Worm (Caenorhabditis elegans) whole organism, L1 larva: ENCODE results near the gene sod-1.
A peak's percentile ranks its signal among the peaks of the same experiment; 100 is the strongest.

ENCODE experiments used
- C04F5.9 ChIP-seq: sonication (generic microtip); optimal IDR thresholded peaks from 2 replicates; lab custom pipeline; 2016; ENCODE audit warnings: missing genetic modification characterization, missing compliant biosample characterization
- C16A3.4 ChIP-seq: fragments of 150-350 bp; optimal IDR thresholded peaks from 2 replicates; lab custom pipeline; 2014; ENCODE audit warnings: missing biosample characterization, missing genetic modification characterization
- aha-1 ChIP-seq: fragments of 150-350 bp; optimal IDR thresholded peaks from 2 replicates; lab custom pipeline; 2014; ENCODE audit warnings: missing biosample characterization, missing genetic modification characterization
- alr-1 ChIP-seq: fragments of 200-800 bp; sonication (Bioruptor generic); optimal IDR thresholded peaks from 2 replicates; lab custom pipeline; 2018; ENCODE audit warnings: borderline replicate concordance, mild to moderate bottlenecking, missing genetic modification characterization, missing compliant biosample characterization
- aly-2 ChIP-seq: fragments of 150-350 bp; optimal IDR thresholded peaks from 2 replicates; lab custom pipeline; 2014; ENCODE audit warnings: missing biosample characterization, missing genetic modification characterization
- dsc-1 ChIP-seq: sonication (generic microtip); optimal IDR thresholded peaks from 2 replicates; lab custom pipeline; 2016; ENCODE audit warnings: mild to moderate bottlenecking, missing genetic modification characterization, missing compliant biosample characterization
- efl-1 ChIP-seq, 4 experiments: fragments of 150-350 bp; optimal IDR thresholded peaks in 3 of 4; peaks in 1 of 4; 1 replicate in 1 of 4; 2 replicates in 3 of 4; lab custom pipeline; 2014; ENCODE audit warnings: missing biosample characterization in 2 of 4, missing genetic modification characterization in 2 of 4, missing genetic modification reagents in 2 of 4
- egl-27 ChIP-seq, 2 experiments: fragments of 150-350 bp in 1 of 2; sonication (generic microtip); optimal IDR thresholded peaks; 3 replicates each; lab custom pipeline; 2017 to 2018; ENCODE audit warnings: missing biosample characterization in 2 of 2, missing genetic modification characterization in 2 of 2, missing genetic modification reagents in 2 of 2
- elt-2 ChIP-seq: sonication (generic microtip); optimal IDR thresholded peaks from 2 replicates; lab custom pipeline; 2016; ENCODE audit warnings: missing genetic modification characterization, mild to moderate bottlenecking, inconsistent platforms, missing compliant biosample characterization, missing genetic modification reagents
- elt-3 ChIP-seq, 6 experiments: fragments of 150-350 bp in 1 of 6; sonication (generic microtip); optimal IDR thresholded peaks; 2 replicates each; lab custom pipeline; 2017 to 2018; ENCODE audit warnings: missing biosample characterization in 6 of 6, missing genetic modification characterization in 6 of 6, inconsistent platforms in 1 of 6
- ets-5 ChIP-seq: fragments of 200-800 bp; sonication (Bioruptor generic); IDR thresholded peaks from 2 replicates; pipeline ENCODE4 v1.3.6; 2022; ENCODE audit warnings: missing genetic modification characterization, missing compliant biosample characterization
- fkh-4 ChIP-seq: sonication (generic microtip); optimal IDR thresholded peaks from 2 replicates; lab custom pipeline; 2016; ENCODE audit warnings: missing compliant biosample characterization, missing genetic modification characterization, borderline replicate concordance
- fos-1 ChIP-seq: fragments of 150-350 bp; optimal IDR thresholded peaks from 2 replicates; lab custom pipeline; 2014; ENCODE audit warnings: missing biosample characterization, missing genetic modification characterization
- hlh-17 ChIP-seq: fragments of 200-800 bp; sonication (Bioruptor generic); optimal IDR thresholded peaks from 2 replicates; lab custom pipeline; 2018; ENCODE audit warnings: missing genetic modification characterization, mild to moderate bottlenecking, missing compliant biosample characterization, moderate library complexity, borderline replicate concordance
- hlh-4 ChIP-seq: sonication (generic microtip); optimal IDR thresholded peaks from 2 replicates; lab custom pipeline; 2016; ENCODE audit warnings: mild to moderate bottlenecking, missing genetic modification characterization, missing compliant biosample characterization
- isw-1 ChIP-seq: fragments of 200-800 bp; sonication (Bioruptor generic); IDR thresholded peaks from 2 replicates; pipeline ENCODE4 v1.3.6; 2022; ENCODE audit warnings: missing genetic modification characterization, missing compliant biosample characterization
- jun-1 ChIP-seq: fragments of 150-350 bp; optimal IDR thresholded peaks from 2 replicates; lab custom pipeline; 2014; ENCODE audit warnings: missing biosample characterization, missing genetic modification reagents, missing genetic modification characterization
- lin-13 ChIP-seq: fragments of 150-350 bp; optimal IDR thresholded peaks from 2 replicates; lab custom pipeline; 2014; ENCODE audit warnings: missing biosample characterization, missing genetic modification reagents, missing genetic modification characterization
- lin-14 ChIP-seq: fragments of 200-800 bp; sonication (Bioruptor generic); optimal IDR thresholded peaks from 2 replicates; lab custom pipeline; 2018; ENCODE audit warnings: mild to moderate bottlenecking, missing genetic modification characterization, moderate library complexity, missing compliant biosample characterization
- lsy-2 ChIP-seq, 2 experiments: fragments of 150-350 bp; optimal IDR thresholded peaks; 2 replicates each; lab custom pipeline; 2014; ENCODE audit warnings: missing biosample characterization in 2 of 2, missing genetic modification characterization in 2 of 2
- mdl-1 ChIP-seq, 2 experiments: fragments of 150-350 bp; optimal IDR thresholded peaks; 2 replicates each; lab custom pipeline; 2014 to 2017; ENCODE audit warnings: missing biosample characterization in 2 of 2, missing genetic modification characterization in 2 of 2, inconsistent platforms in 1 of 2
- mef-2 ChIP-seq: fragments of 150-350 bp; optimal IDR thresholded peaks from 2 replicates; lab custom pipeline; 2014; ENCODE audit warnings: missing biosample characterization, missing genetic modification characterization
- nhr-11 ChIP-seq: fragments of 150-350 bp; optimal IDR thresholded peaks from 2 replicates; lab custom pipeline; 2014; ENCODE audit warnings: missing biosample characterization, missing genetic modification characterization
- nhr-12 ChIP-seq: sonication (generic microtip); optimal IDR thresholded peaks from 2 replicates; lab custom pipeline; 2017; ENCODE audit warnings: missing biosample characterization, missing genetic modification characterization
- nhr-19 ChIP-seq: fragments of 200-800 bp; sonication (Bioruptor generic); conservative IDR thresholded peaks from 2 replicates; pipeline ENCODE4 v1.3.6; 2022; ENCODE audit warnings: missing genetic modification characterization, missing compliant biosample characterization
- nhr-20 ChIP-seq: sonication (generic microtip); optimal IDR thresholded peaks from 2 replicates; lab custom pipeline; 2016; ENCODE audit warnings: mild to moderate bottlenecking, missing genetic modification characterization, missing compliant biosample characterization
- nhr-237 ChIP-seq: fragments of 150-350 bp; optimal IDR thresholded peaks from 2 replicates; lab custom pipeline; 2014; ENCODE audit warnings: missing biosample characterization, missing genetic modification characterization
- nhr-28 ChIP-seq: fragments of 150-350 bp; optimal IDR thresholded peaks from 2 replicates; lab custom pipeline; 2014; ENCODE audit warnings: missing biosample characterization, missing genetic modification characterization
- nhr-71 ChIP-seq: sonication (generic microtip); optimal IDR thresholded peaks from 2 replicates; lab custom pipeline; 2016; ENCODE audit warnings: mild to moderate bottlenecking, missing genetic modification characterization, moderate library complexity, missing compliant biosample characterization
- nhr-77 ChIP-seq: fragments of 150-350 bp; optimal IDR thresholded peaks from 2 replicates; lab custom pipeline; 2014; ENCODE audit warnings: missing biosample characterization, missing genetic modification characterization
- nhr-84 ChIP-seq: sonication (generic microtip); optimal IDR thresholded peaks from 2 replicates; lab custom pipeline; 2017; ENCODE audit warnings: missing biosample characterization, missing genetic modification characterization
- nhr-90 ChIP-seq: sonication (generic microtip); optimal IDR thresholded peaks from 2 replicates; lab custom pipeline; 2016; ENCODE audit warnings: mild to moderate bottlenecking, missing genetic modification characterization, missing compliant biosample characterization; ENCODE audit not compliant: poor library complexity
- pax-3 ChIP-seq: fragments of 200-800 bp; sonication (Bioruptor generic); optimal IDR thresholded peaks from 2 replicates; lab custom pipeline; 2018; ENCODE audit warnings: mild to moderate bottlenecking, missing genetic modification characterization, moderate library complexity, missing compliant biosample characterization
- pqm-1 ChIP-seq: sonication (generic microtip); optimal IDR thresholded peaks from 3 replicates; lab custom pipeline; 2017; ENCODE audit warnings: missing biosample characterization, missing genetic modification characterization
- skn-1 ChIP-seq: fragments of 150-350 bp; optimal IDR thresholded peaks from 2 replicates; lab custom pipeline; 2014; ENCODE audit warnings: missing biosample characterization, missing genetic modification characterization
- snu-23 ChIP-seq: sonication (generic microtip); optimal IDR thresholded peaks from 2 replicates; lab custom pipeline; 2016; ENCODE audit warnings: missing genetic modification characterization, missing compliant biosample characterization
- sox-4 ChIP-seq: sonication (generic microtip); optimal IDR thresholded peaks from 2 replicates; lab custom pipeline; 2016; ENCODE audit warnings: missing genetic modification characterization, missing compliant biosample characterization
- sup-37 ChIP-seq: fragments of 200-800 bp; sonication (Bioruptor generic); optimal IDR thresholded peaks from 2 replicates; lab custom pipeline; 2018; ENCODE audit warnings: mild to moderate bottlenecking, missing genetic modification characterization, missing compliant biosample characterization
- swsn-7 ChIP-seq: sonication (generic microtip); optimal IDR thresholded peaks from 2 replicates; lab custom pipeline; 2016; ENCODE audit warnings: missing genetic modification characterization, missing compliant biosample characterization
- tbx-2 ChIP-seq: sonication (generic microtip); optimal IDR thresholded peaks from 2 replicates; lab custom pipeline; 2016; ENCODE audit warnings: missing genetic modification characterization, missing compliant biosample characterization
- tlp-1 ChIP-seq: fragments of 150-350 bp; optimal IDR thresholded peaks from 2 replicates; lab custom pipeline; 2014; ENCODE audit warnings: missing biosample characterization, missing genetic modification characterization
- unc-62 ChIP-seq: fragments of 150-350 bp; optimal IDR thresholded peaks from 2 replicates; lab custom pipeline; 2014; ENCODE audit warnings: missing biosample characterization, missing genetic modification reagents, missing genetic modification characterization
- vab-15 ChIP-seq: sonication (generic microtip); optimal IDR thresholded peaks from 2 replicates; lab custom pipeline; 2017; ENCODE audit warnings: missing genotype, mild to moderate bottlenecking, missing genetic modification characterization, missing compliant biosample characterization
- zag-1 ChIP-seq: fragments of 150-350 bp; optimal IDR thresholded peaks from 2 replicates; lab custom pipeline; 2014; ENCODE audit warnings: missing biosample characterization, missing genetic modification characterization
- zip-4 ChIP-seq: fragments of 200-800 bp; sonication (Bioruptor generic); optimal IDR thresholded peaks from 2 replicates; lab custom pipeline; 2018; ENCODE audit warnings: mild to moderate bottlenecking, missing genetic modification characterization, moderate library complexity, missing compliant biosample characterization
- ztf-11 ChIP-seq, 2 experiments: sonication (generic microtip); optimal IDR thresholded peaks; 2 replicates each; lab custom pipeline; 2016 to 2017; ENCODE audit warnings: missing genetic modification characterization in 2 of 2, missing biosample characterization in 1 of 2, missing compliant biosample characterization in 1 of 2
- ztf-4 ChIP-seq: fragments of 150-350 bp; optimal IDR thresholded peaks from 2 replicates; lab custom pipeline; 2014; ENCODE audit warnings: missing biosample characterization, missing genetic modification characterization

Gene sod-1

DNA sequence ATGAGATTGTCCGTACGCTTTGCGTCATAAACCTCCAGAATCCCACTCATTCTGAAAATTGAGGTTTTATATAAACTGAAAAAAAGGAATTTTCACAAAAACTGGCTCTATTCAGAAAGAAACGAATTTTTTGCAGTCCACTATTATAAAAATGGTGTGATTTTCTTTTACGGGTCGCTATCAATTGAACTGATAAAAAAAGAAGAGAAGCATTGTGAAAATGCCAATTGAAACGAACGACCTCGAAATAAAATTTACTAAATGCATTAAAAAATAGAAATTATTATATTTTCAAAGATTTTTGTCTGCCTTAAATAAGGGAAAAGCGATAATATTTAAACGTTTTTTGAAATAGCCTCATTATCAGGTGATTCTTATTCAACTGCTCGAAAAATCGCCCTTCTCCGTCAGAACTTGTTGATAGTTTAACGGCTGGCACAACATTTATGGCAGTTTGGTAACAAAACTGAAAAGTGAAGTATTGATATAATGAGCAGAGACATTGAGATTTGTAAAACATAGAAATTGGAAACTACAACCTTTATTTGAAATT lies 1.4 kb downstream of the sod-1 start, which contains the start of gene art-1:
Gene art-1 (minus strand): TSS at position 51 of the 553 bp plus-strand sequence.
- TF ChIP-seq efl-1 (optimal IDR thresholded peaks at IDR 0.05; lab: Kevin White, UChicago) (no peak), efl-1 (GFP tag; optimal IDR thresholded peaks at IDR 0.05 in 1 of 2; lab: Kevin White, UChicago) (peak in 1 of 2 experiments; percentile 64), elt-3 (tag; optimal IDR thresholded peaks at IDR 0.05; lab: Kevin White, UChicago) (no peak), nhr-71 (peak; percentile 1), elt-2 (tag; lab: Kevin White, UChicago) (peak; percentile 26)

DNA sequence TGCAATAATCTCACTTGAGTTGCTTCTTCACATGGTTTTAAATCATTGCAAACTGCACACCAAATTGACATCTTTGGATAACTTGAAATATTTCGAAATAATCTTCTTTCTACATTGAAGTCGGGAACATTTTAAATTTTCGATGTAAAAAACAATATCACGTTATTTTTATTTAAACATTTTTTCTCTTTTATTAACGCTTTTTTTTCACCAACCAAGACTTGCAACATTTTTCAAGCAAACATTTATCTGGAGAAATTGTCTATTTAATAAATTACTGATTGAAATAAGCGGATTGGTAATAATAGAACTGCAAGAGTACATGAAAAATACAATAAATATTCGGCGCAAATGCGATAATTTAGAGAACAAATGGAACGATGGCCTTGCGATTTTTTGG lies 3.2 kb downstream of the sod-1 start, which contains the start of gene C15F1.5:
Gene C15F1.5 (minus strand): TSS at position 101 of the 400 bp plus-strand sequence.
- TF ChIP-seq ztf-11 (tag; optimal IDR thresholded peaks at IDR 0.05; lab: Kevin White, UChicago) = no peak
- no peak for TF ChIP-seq mef-2 (tag; lab: Kevin White, UChicago)
- TF ChIP-seq fkh-4 (tag; lab: Kevin White, UChicago) = no peak
- TF ChIP-seq tbx-2 (tag; lab: Kevin White, UChicago) = no peak
- no peak for TF ChIP-seq pqm-1
- TF ChIP-seq nhr-11 = no peak
- no peak for TF ChIP-seq lin-14 (GFP tag; lab: Kevin White, UChicago)
- no peak for TF ChIP-seq nhr-12 (tag; lab: Kevin White, UChicago)
- no peak for TF ChIP-seq lin-13 (GFP tag; lab: Kevin White, UChicago)
- no peak for TF ChIP-seq aha-1 (tag; lab: Kevin White, UChicago)
- TF ChIP-seq sup-37 (GFP tag; lab: Kevin White, UChicago) = no peak
- TF ChIP-seq, all 84 proteins: peak for 0

DNA sequence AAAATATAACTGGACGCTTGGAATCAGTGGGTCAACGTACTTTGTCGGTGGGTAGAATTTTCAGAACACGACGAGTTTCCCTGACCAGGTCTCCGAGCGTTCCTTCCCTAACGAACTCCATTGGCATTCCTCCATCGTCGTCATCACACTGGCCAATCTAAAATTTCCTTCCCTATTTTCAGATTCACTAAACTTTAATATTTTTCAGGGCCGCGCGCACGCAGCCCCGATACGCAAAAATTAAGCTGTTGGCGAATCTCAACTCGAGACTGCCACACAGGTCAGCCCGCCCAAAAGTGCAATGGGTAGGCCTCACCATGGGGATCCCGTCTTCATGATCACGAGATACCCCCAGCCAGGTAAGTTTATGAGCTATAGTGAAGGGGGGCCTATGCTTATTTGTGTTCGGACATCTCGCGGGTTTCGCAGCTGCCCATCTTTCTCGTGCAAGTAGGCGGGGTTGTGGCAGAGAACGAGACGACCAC lies 5.5 kb downstream of the sod-1 start:
- TF ChIP-seq isw-1 (GFP tag; lab: Robert Waterston, UW) (peak; percentile 48), nhr-77 (tag; lab: Kevin White, UChicago) (peak; percentile 81), aly-2 (peak; percentile 73), zag-1 (tag; lab: Kevin White, UChicago) (no peak), nhr-237 (no peak), jun-1 (tag; lab: Kevin White, UChicago) (peak; percentile 35), C16A3.4 (tag; lab: Kevin White, UChicago) (peak; percentile 2), pax-3 (tag; lab: Kevin White, UChicago) (peak; percentile 58), hlh-4 (tag; lab: Kevin White, UChicago) (no peak), nhr-28 (tag; lab: Kevin White, UChicago) (no peak), swsn-7 (tag; lab: Kevin White, UChicago) (peak; percentile 87), egl-27 (tag; optimal IDR thresholded peaks at IDR 0.05; lab: Kevin White, UChicago) (no peak), zip-4 (GFP tag; lab: Kevin White, UChicago) (peak; percentile 59), vab-15 (tag; lab: Kevin White, UChicago) (no peak), nhr-19 (peak; percentile 93), lin-13 (GFP tag; lab: Kevin White, UChicago) (peak; percentile 85), lsy-2 (tag; optimal IDR thresholded peaks at IDR 0.05; lab: Kevin White, UChicago) (peak; percentile 50 to 71), snu-23 (GFP tag; lab: Kevin White, UChicago) (peak; percentile 86), ets-5 (GFP tag; lab: Robert Waterston, UW) (0 out of 2 replicates have a peak, but pooled peaks have one; percentile 30), skn-1 (no peak), C04F5.9 (tag; lab: Kevin White, UChicago) (peak; percentile 80), mdl-1 (tag; optimal IDR thresholded peaks at IDR 0.05; lab: Kevin White, UChicago) (peak; percentile 54), nhr-11 (peak; percentile 12), ztf-4 (tag; lab: Kevin White, UChicago) (peak; percentile 59), nhr-90 (tag; lab: Kevin White, UChicago) (peak; percentile 92), dsc-1 (tag; lab: Kevin White, UChicago) (peak; percentile 79), unc-62 (GFP tag; lab: Kevin White, UChicago) (no peak), hlh-17 (GFP tag; lab: Kevin White, UChicago) (peak; percentile 34), fos-1 (peak; percentile 65), nhr-71 (peak; percentile 93), nhr-12 (tag; lab: Kevin White, UChicago) (no peak), alr-1 (tag; lab: Kevin White, UChicago) (no peak), tlp-1 (tag; lab: Kevin White, UChicago) (no peak), nhr-20 (tag; lab: Kevin White, UChicago) (peak; percentile 89), lin-14 (GFP tag; lab: Kevin White, UChicago) (peak; percentile 86), nhr-84 (no peak), sox-4 (tag; lab: Kevin White, UChicago) (no peak)
